Worm (Caenorhabditis elegans): Measurements from ENCODE around the gene btb-17.

DNA sequence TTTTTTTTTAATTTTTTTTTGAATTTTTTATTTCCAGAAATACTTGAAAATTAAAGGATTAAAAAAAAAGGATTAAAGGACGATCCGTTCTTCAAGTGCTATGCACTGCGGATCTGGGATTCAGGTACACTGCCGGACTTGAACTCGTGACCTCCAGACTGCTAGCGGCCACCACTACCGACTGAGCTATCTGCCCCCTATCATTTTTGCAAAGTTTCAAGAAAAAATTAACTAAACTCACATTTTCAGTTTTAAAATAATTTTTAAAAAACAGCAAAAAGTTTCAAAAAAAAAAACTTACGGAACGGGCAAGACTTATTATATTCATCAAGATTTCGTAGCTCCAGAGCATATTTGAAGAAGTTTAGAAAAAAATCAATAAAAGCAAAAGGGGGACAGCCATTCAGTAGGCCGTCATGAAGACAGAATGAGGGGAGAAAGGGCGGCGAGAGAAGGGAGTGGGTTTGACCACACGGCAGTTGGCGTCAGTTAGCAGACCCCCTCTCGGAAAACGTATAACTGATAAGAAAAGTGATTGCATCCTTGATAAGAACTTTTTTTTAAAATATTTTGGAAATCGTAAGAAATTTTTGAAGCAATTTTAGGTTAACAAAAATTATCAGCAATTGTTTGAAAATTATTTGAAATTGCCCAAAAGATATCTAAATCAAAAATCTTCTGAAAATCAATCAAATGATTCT lies 15.9 kb downstream of the btb-17 start:
- TF ChIP-seq nhr-28 (tag; optimal IDR thresholded peaks at IDR 0.05) (no peak), aly-2 (tag; optimal IDR thresholded peaks at IDR 0.05) (no peak), lir-3 (tag; optimal IDR thresholded peaks at IDR 0.05; ENCODE audit: poor library complexity) (no peak), jun-1 (tag; optimal IDR thresholded peaks at IDR 0.05) (no peak), nhr-76 (tag; optimal IDR thresholded peaks at IDR 0.05) (no peak), skn-1 (tag; optimal IDR thresholded peaks at IDR 0.05) (no peak), unc-130 (tag; optimal IDR thresholded peaks at IDR 0.05) (no peak), ama-1 (optimal IDR thresholded peaks at IDR 0.05) (no peak), pqm-1 (tag; optimal IDR thresholded peaks at IDR 0.05) (no peak)

All from whole organism, L1 larva.